Fruit fly (Drosophila melanogaster): ENCODE measurements around the gene CG9459.

CG9459 gene

dm6 chr3R:9771519-9771972 is 46.6 kb downstream of the CG9459 start, which contains the start of gene CG9471 (continued):
- TF ChIP-seq Hmr (GFP tag; optimal IDR thresholded peaks at IDR 0.05) (peak; percentile 92), CG11696 (GFP tag; IDR thresholded peaks at IDR 0.05) (peak; percentile 84), ato (GFP tag; IDR thresholded peaks at IDR 0.05; ENCODE audit: partially characterized antibody) (no peak), CG3163 (GFP tag; optimal IDR thresholded peaks at IDR 0.05) (peak; percentile 57), Dref (GFP tag; IDR thresholded peaks at IDR 0.05) (0 out of 2 replicates have a peak, but pooled peaks have one; percentile 27), run (tag; optimal IDR thresholded peaks at IDR 0.05) (peak; percentile 75), Hsf (GFP tag; optimal IDR thresholded peaks at IDR 0.05) (peak; percentile 94), cg (GFP tag; optimal IDR thresholded peaks at IDR 0.05) (no peak), CG15479 (GFP tag; optimal IDR thresholded peaks at IDR 0.05) (no peak), CG17328 (GFP tag; IDR thresholded peaks at IDR 0.05) (peak; percentile 91), CG4282 (GFP tag; optimal IDR thresholded peaks at IDR 0.05) (peak; percentile 65), CG14710 (tag; optimal IDR thresholded peaks at IDR 0.05) (peak; percentile 86), dpn (GFP tag; optimal IDR thresholded peaks at IDR 0.05) (peak; percentile 90 to 93), CG12659 (GFP tag; optimal IDR thresholded peaks at IDR 0.05) (peak; percentile 93), ftz-f1 (GFP tag; optimal IDR thresholded peaks at IDR 0.05) (peak; percentile 29), zf30C (GFP tag; optimal IDR thresholded peaks at IDR 0.05) (no peak), CG11398 (GFP tag; optimal IDR thresholded peaks at IDR 0.05) (peak; percentile 35), odd (GFP tag; optimal IDR thresholded peaks at IDR 0.05) (peak; percentile 83), sr (GFP tag; IDR thresholded peaks at IDR 0.05) (peak; percentile 48; the same call in 1 of the 3 replicates), Dip3 (GFP tag; optimal IDR thresholded peaks at IDR 0.05) (peak; percentile 94), shn (GFP tag; optimal IDR thresholded peaks at IDR 0.05) (peak; percentile 79), NC2α (GFP tag; optimal IDR thresholded peaks at IDR 0.05) (peak; percentile 76), Poxn (GFP tag; IDR thresholded peaks at IDR 0.05) (peak; percentile 73), CG7928 (GFP tag; optimal IDR thresholded peaks at IDR 0.05) (peak; percentile 59), bcd (GFP tag; optimal IDR thresholded peaks at IDR 0.05) (peak; percentile 87), tll (GFP tag; optimal IDR thresholded peaks at IDR 0.05) (no peak), B-H2 (GFP tag; optimal IDR thresholded peaks at IDR 0.05) (peak; percentile 91), CG7963 (GFP tag; IDR thresholded peaks at IDR 0.05; ENCODE audit: partially characterized antibody) (no peak), Jarid2 (GFP tag; optimal IDR thresholded peaks at IDR 0.05) (peak; percentile 62), chif (GFP tag; optimal IDR thresholded peaks at IDR 0.05) (peak; percentile 85 to 89), az2 (GFP tag; optimal IDR thresholded peaks at IDR 0.05) (peak; percentile 93), CG13123 (GFP tag; optimal IDR thresholded peaks at IDR 0.05) (peak; percentile 83), br (optimal IDR thresholded peaks at IDR 0.05) (no peak), org-1 (GFP tag; optimal IDR thresholded peaks at IDR 0.05) (peak; percentile 82), CG9876 (GFP tag; optimal IDR thresholded peaks at IDR 0.05) (peak; percentile 79), CG18476 (GFP tag; optimal IDR thresholded peaks at IDR 0.05) (peak; percentile 89), CG8388 (GFP tag; optimal IDR thresholded peaks at IDR 0.05) (peak; percentile 97), nom (GFP tag; optimal IDR thresholded peaks at IDR 0.05) (peak; percentile 86), CG11560 (tag; IDR thresholded peaks at IDR 0.05) (peak; percentile 66; the same call in 2 of the 3 replicates), CG17359 (tag; optimal IDR thresholded peaks at IDR 0.05) (peak; percentile 92), Ets97D (GFP tag; optimal IDR thresholded peaks at IDR 0.05) (peak; percentile 70), disco-r (GFP tag; optimal IDR thresholded peaks at IDR 0.05) (peak; percentile 43), CG15696 (tag; optimal IDR thresholded peaks at IDR 0.05) (peak; percentile 76), Blimp-1 (GFP tag; optimal IDR thresholded peaks at IDR 0.05) (peak; percentile 89), B-H1 (GFP tag; IDR thresholded peaks at IDR 0.05) (peak; percentile 90), Hey (tag; optimal IDR thresholded peaks at IDR 0.05) (peak; percentile 49), Lhr (GFP tag; optimal IDR thresholded peaks at IDR 0.05) (peak; percentile 34), Mes4 (GFP tag; optimal IDR thresholded peaks at IDR 0.05) (peak; percentile 83), Adf1 (GFP tag; IDR thresholded peaks at IDR 0.05) (peak; percentile 71), fu2 (GFP tag; optimal IDR thresholded peaks at IDR 0.05) (peak; percentile 90)

Measured in whole organism, embryonic.